Worm (Caenorhabditis elegans): ENCODE measurements around the gene clc-19.

The clc-19 gene

ce11 chrIII:888983-889549, 15.7 kb upstream of the clc-19 start:
- TF ChIP-seq him-1 (tag; optimal IDR thresholded peaks at IDR 0.05) (no peak), dao-5 (tag; optimal IDR thresholded peaks at IDR 0.05) (no peak), W03F9.2 (tag; optimal IDR thresholded peaks at IDR 0.05) (no peak)

DNA sequence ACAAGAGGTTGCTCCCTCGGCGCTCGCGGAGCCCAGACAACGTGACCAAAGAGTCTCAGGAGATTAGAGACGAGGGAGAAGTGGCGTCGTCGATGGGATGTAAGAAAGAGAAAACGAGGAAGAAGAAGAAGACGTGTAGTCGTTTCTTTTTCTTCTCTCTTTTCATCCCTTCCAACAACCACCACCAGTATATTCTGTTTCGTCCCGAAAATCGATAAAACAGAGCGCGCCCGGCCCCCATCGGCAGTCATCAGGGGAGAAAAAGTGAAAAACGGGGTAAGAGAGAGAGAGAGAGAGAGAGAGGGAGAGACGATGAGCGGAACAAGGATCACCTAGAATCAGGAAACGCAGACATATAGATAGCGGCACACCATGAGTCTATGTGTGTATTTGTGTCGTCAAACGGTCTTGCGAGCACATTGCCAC, 14.5 kb upstream of the clc-19 start:
- TF ChIP-seq dao-5 (tag; optimal IDR thresholded peaks at IDR 0.05) = no peak
- peak; percentile 66 for TF ChIP-seq him-1 (tag; optimal IDR thresholded peaks at IDR 0.05)
- peak; percentile 14 for TF ChIP-seq W03F9.2 (tag; optimal IDR thresholded peaks at IDR 0.05)

ce11 chrIII:886726-887125, 13.4 kb upstream of the clc-19 start, which contains the start of gene zer-1:
TSS of gene zer-1 (minus strand) at chrIII:886793.
- TF ChIP-seq W03F9.2 (tag; optimal IDR thresholded peaks at IDR 0.05) (no peak), him-1 (tag; optimal IDR thresholded peaks at IDR 0.05) (no peak), dao-5 (tag; optimal IDR thresholded peaks at IDR 0.05) (no peak)

- TF ChIP-seq him-1 (tag; optimal IDR thresholded peaks at IDR 0.05) (no peak), W03F9.2 (tag; optimal IDR thresholded peaks at IDR 0.05) (no peak), dao-5 (tag; optimal IDR thresholded peaks at IDR 0.05) (no peak)
Observed at ce11 chrIII:883595-883994, 10.2 kb upstream of the clc-19 start.

- no peak for TF ChIP-seq him-1 (tag; optimal IDR thresholded peaks at IDR 0.05)
- TF ChIP-seq dao-5 (tag; optimal IDR thresholded peaks at IDR 0.05) = peak; percentile 44
Observed at ce11 chrIII:881460-881859, 8.1 kb upstream of the clc-19 start.

DNA sequence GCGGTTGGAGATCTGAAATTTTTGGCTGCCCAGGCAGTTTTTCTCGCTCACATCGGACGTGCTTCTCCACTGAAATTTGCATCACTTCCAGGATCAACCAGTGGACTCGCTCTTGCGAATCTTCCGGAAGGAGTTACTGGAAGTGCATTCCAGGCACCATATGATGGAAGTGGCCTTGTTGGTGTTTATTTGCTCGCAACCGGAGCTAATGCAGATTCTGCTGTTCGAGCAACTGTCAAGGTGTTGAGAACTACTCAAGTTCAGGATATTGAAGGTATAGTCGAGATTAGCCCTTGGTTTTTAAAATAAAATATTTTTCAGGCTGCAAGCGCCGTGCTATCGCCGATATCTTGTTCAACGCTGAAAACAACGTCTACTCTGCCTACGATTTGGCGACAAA, 7.5 kb upstream of the clc-19 start:
- TF ChIP-seq him-1 (tag; optimal IDR thresholded peaks at IDR 0.05) (no peak), dao-5 (tag; optimal IDR thresholded peaks at IDR 0.05) (no peak), W03F9.2 (tag; optimal IDR thresholded peaks at IDR 0.05) (no peak)

ce11 chrIII:879634-880033, 6.3 kb upstream of the clc-19 start, which contains the start of the genes T24C4.5 and ucr-2.3:
TSS of gene T24C4.5 (minus strand) at chrIII:879734.
TSS of gene ucr-2.3 (plus strand) at chrIII:879860.
- no peak for TF ChIP-seq W03F9.2 (tag; optimal IDR thresholded peaks at IDR 0.05)
- no peak for TF ChIP-seq him-1 (tag; optimal IDR thresholded peaks at IDR 0.05)
- no peak for TF ChIP-seq dao-5 (tag; optimal IDR thresholded peaks at IDR 0.05)

DNA sequence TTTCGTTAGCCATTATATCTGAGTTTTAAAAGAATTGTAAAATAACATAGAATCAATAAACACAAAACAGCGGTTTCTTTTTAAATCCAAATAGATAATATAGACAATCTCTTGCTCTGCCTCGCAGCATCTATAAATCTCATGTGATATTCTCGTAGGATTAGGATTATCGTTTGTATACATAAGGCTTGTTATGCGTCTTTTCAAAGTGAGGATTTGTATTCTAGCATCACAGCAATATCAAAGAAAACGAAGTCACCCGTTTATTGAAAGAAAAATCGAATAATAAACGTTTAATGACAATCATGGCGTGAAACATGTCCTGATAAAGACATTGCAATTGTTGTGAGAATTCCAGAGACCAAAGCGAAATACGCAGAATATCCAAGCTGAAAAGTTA, 993 bp downstream of the clc-19 start, which contains the start of the genes T24C4.3 and clc-20:
T24C4.3 (minus strand) TSS at position 101 of the 400 bp plus-strand sequence.
clc-20 (plus strand) TSS at position 211 of the 400 bp plus-strand sequence.
- TF ChIP-seq dao-5 (tag; optimal IDR thresholded peaks at IDR 0.05) = no peak
- TF ChIP-seq him-1 (tag; optimal IDR thresholded peaks at IDR 0.05) = no peak
- no peak for TF ChIP-seq W03F9.2 (tag; optimal IDR thresholded peaks at IDR 0.05)

ce11 chrIII:870555-870954, 2.8 kb downstream of the clc-19 start:
- no peak for TF ChIP-seq dao-5 (tag; optimal IDR thresholded peaks at IDR 0.05)
- TF ChIP-seq W03F9.2 (tag; optimal IDR thresholded peaks at IDR 0.05) = no peak
- no peak for TF ChIP-seq him-1 (tag; optimal IDR thresholded peaks at IDR 0.05)

- TF ChIP-seq W03F9.2 (tag; optimal IDR thresholded peaks at IDR 0.05) (no peak), dao-5 (tag; optimal IDR thresholded peaks at IDR 0.05) (no peak), him-1 (tag; optimal IDR thresholded peaks at IDR 0.05) (no peak)
Observed at ce11 chrIII:869869-870268, 3.5 kb downstream of the clc-19 start, which contains the start of gene T24C4.2. TSS of gene T24C4.2 (minus strand) at chrIII:869969.

- TF ChIP-seq dao-5 (tag; optimal IDR thresholded peaks at IDR 0.05) (no peak), him-1 (tag; optimal IDR thresholded peaks at IDR 0.05) (no peak), W03F9.2 (tag; optimal IDR thresholded peaks at IDR 0.05) (no peak)
Observed at ce11 chrIII:868866-869265, 4.5 kb downstream of the clc-19 start.

ce11 chrIII:861819-862356, 11.5 kb downstream of the clc-19 start, which contains the start of gene arx-4:
TSS of gene arx-4 (plus strand) at chrIII:862306.
- TF ChIP-seq him-1 (tag; optimal IDR thresholded peaks at IDR 0.05) (no peak), dao-5 (tag; optimal IDR thresholded peaks at IDR 0.05) (no peak), W03F9.2 (tag; optimal IDR thresholded peaks at IDR 0.05) (no peak)

ce11 chrIII:859898-860297, 13.5 kb downstream of the clc-19 start, which contains the start of gene exos-4.2:
TSS of gene exos-4.2 (plus strand) at chrIII:860198.
- TF ChIP-seq dao-5 (tag; optimal IDR thresholded peaks at IDR 0.05) = no peak
- no peak for TF ChIP-seq W03F9.2 (tag; optimal IDR thresholded peaks at IDR 0.05)

DNA sequence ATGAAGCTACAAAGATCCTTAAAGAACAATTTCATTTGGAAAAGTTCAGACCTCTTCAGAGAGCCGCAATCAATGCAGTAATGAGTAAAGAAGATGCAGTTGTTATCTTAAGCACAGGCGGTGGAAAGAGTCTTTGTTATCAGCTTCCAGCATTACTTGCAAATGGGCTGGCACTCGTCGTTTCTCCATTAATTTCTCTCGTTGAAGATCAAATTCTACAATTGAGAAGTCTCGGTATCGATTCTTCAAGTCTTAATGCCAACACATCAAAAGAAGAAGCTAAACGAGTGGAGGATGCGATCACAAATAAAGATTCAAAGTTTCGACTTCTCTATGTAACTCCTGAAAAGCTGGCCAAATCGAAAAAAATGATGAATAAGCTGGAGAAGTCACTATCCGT, 16.5 kb downstream of the clc-19 start:
- TF ChIP-seq W03F9.2 (tag; optimal IDR thresholded peaks at IDR 0.05) = no peak
- no peak for TF ChIP-seq dao-5 (tag; optimal IDR thresholded peaks at IDR 0.05)
- TF ChIP-seq him-1 (tag; optimal IDR thresholded peaks at IDR 0.05) = no peak

DNA sequence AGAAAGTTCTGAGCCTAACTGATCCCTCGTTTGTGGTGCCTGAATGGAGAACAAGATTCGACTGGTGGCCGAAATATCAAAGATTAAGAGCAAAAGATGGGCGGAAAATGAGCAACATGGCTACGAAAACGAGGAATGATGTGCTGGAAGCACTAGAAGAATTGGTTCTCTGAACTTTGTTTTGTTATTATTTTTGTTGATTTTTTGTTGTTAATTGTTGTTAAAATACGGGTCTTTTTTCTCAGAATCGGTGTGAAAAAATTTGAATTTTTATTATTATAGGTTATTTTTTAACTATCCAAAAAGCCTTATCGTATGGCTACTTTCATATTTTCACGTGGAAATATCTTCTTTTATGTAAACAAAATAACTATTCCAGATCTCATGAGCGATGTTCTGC, 17.1 kb downstream of the clc-19 start, which contains the start of gene K02F3.12:
K02F3.12 (plus strand) TSS at position 301 of the 400 bp plus-strand sequence.
- no peak for TF ChIP-seq dao-5 (tag; optimal IDR thresholded peaks at IDR 0.05)
- no peak for TF ChIP-seq him-1 (tag; optimal IDR thresholded peaks at IDR 0.05)
- no peak for TF ChIP-seq W03F9.2 (tag; optimal IDR thresholded peaks at IDR 0.05)
